Worm (Caenorhabditis elegans) whole organism, young adult: ENCODE measurements around the gene ddn-3.

Source experiments
- B0035.1 ChIP-seq: sonication (generic microtip); optimal IDR thresholded peaks from 2 replicates; lab custom pipeline; 2016; ENCODE audit warnings: missing genetic modification characterization, mild to moderate bottlenecking, missing compliant biosample characterization, missing genotype, missing genetic modification reagents
- F10E7.11 ChIP-seq: sonication (generic microtip); optimal IDR thresholded peaks from 2 replicates; lab custom pipeline; 2017; ENCODE audit warnings: mild to moderate bottlenecking, missing genetic modification characterization, moderate library complexity, missing compliant biosample characterization
- F37B4.10 ChIP-seq: fragments of 200-800 bp; sonication (Bioruptor generic); IDR thresholded peaks from 2 replicates; pipeline ENCODE4 v1.3.6; 2022; ENCODE audit warnings: missing genetic modification characterization, missing compliant biosample characterization
- F39B2.1 ChIP-seq: fragments of 200-800 bp; sonication (Bioruptor generic); IDR thresholded peaks from 2 replicates; pipeline ENCODE4 v1.3.6; 2022; ENCODE audit warnings: missing genetic modification reagents, missing genetic modification characterization, missing compliant biosample characterization
- F49E8.2 ChIP-seq: sonication (generic microtip); optimal IDR thresholded peaks from 3 replicates; lab custom pipeline; 2017; ENCODE audit warnings: missing genetic modification characterization, mild to moderate bottlenecking, missing compliant biosample characterization, antibody characterized with exemption, moderate library complexity; ENCODE audit not compliant: insufficient read depth
- F55B11.4 ChIP-seq: sonication (generic microtip); optimal IDR thresholded peaks from 2 replicates; lab custom pipeline; 2016; ENCODE audit warnings: missing compliant biosample characterization, missing genetic modification characterization, borderline replicate concordance; ENCODE audit not compliant: insufficient read depth
- K12H6.12 ChIP-seq: fragments of 200-800 bp; sonication (Bioruptor generic); optimal IDR thresholded peaks from 2 replicates; lab custom pipeline; 2018; ENCODE audit warnings: mild to moderate bottlenecking, missing genetic modification characterization, missing compliant biosample characterization
- Y56A3A.18 ChIP-seq: fragments of 200-800 bp; sonication (Bioruptor generic); IDR thresholded peaks from 2 replicates; pipeline ENCODE4 v1.3.6; 2022; ENCODE audit warnings: missing genetic modification reagents, missing genetic modification characterization, missing compliant biosample characterization
- aptf-3 ChIP-seq: fragments of 200-800 bp; sonication (Bioruptor generic); IDR thresholded peaks from 2 replicates; pipeline ENCODE4 v1.3.6; 2022; ENCODE audit warnings: missing genetic modification characterization, missing compliant biosample characterization
- attf-3 ChIP-seq: fragments of 200-800 bp; sonication (Bioruptor generic); conservative IDR thresholded peaks from 2 replicates; pipeline ENCODE4 v1.3.6; 2022; ENCODE audit warnings: missing genetic modification reagents, missing genetic modification characterization, missing compliant biosample characterization
- attf-6 ChIP-seq: fragments of 200-800 bp; sonication (Bioruptor generic); IDR thresholded peaks from 2 replicates; pipeline ENCODE4 v1.3.6; 2022; ENCODE audit warnings: missing genetic modification reagents, missing genetic modification characterization, missing compliant biosample characterization
- ceh-27 ChIP-seq: fragments of 200-800 bp; sonication (Bioruptor generic); optimal IDR thresholded peaks from 2 replicates; lab custom pipeline; 2018; ENCODE audit warnings: mild to moderate bottlenecking, missing genetic modification characterization, moderate library complexity, missing compliant biosample characterization
- ceh-40 ChIP-seq: fragments of 200-800 bp; sonication (Bioruptor generic); IDR thresholded peaks from 2 replicates; pipeline ENCODE4 v1.3.6; 2022; ENCODE audit warnings: missing genetic modification characterization, missing compliant biosample characterization
- dox-1 ChIP-seq: fragments of 200-800 bp; sonication (Bioruptor generic); IDR thresholded peaks from 2 replicates; pipeline ENCODE4 v1.3.6; 2022; ENCODE audit warnings: missing genetic modification reagents, missing genetic modification characterization, missing compliant biosample characterization
- dpl-1 ChIP-seq: fragments of 150-350 bp; optimal IDR thresholded peaks from 2 replicates; lab custom pipeline; 2014; ENCODE audit warnings: missing biosample characterization, missing genetic modification reagents, missing genetic modification characterization
- efl-1 ChIP-seq: fragments of 150-350 bp; optimal IDR thresholded peaks from 2 replicates; lab custom pipeline; 2014; ENCODE audit warnings: missing biosample characterization, missing genetic modification reagents, missing genetic modification characterization
- hrde-1 ChIP-seq: sonication (generic microtip); optimal IDR thresholded peaks from 2 replicates; lab custom pipeline; 2016; ENCODE audit warnings: missing genetic modification characterization, mild to moderate bottlenecking, missing compliant biosample characterization, moderate library complexity, missing genotype, missing genetic modification reagents, borderline replicate concordance
- let-526 ChIP-seq: fragments of 200-800 bp; sonication (Bioruptor generic); IDR thresholded peaks from 2 replicates; pipeline ENCODE4 v1.3.6; 2022; ENCODE audit warnings: missing genetic modification reagents, missing genetic modification characterization, missing compliant biosample characterization
- let-607 ChIP-seq, 2 experiments: fragments of 200-800 bp in 1 of 2; sonication (Bioruptor generic) in 1 of 2; sonication (generic microtip) in 1 of 2; optimal IDR thresholded peaks; 2 replicates each; lab custom pipeline; 2016 to 2018; ENCODE audit warnings: mild to moderate bottlenecking in 2 of 2, missing compliant biosample characterization in 2 of 2, missing genetic modification characterization in 2 of 2, moderate library complexity in 2 of 2, missing genotype in 1 of 2
- lin-54 ChIP-seq: fragments of 200-800 bp; sonication (Bioruptor generic); optimal IDR thresholded peaks from 2 replicates; lab custom pipeline; 2018; ENCODE audit warnings: mild to moderate bottlenecking, missing genetic modification characterization, missing compliant biosample characterization
- lsl-1 ChIP-seq: fragments of 200-800 bp; sonication (Bioruptor generic); optimal IDR thresholded peaks from 2 replicates; lab custom pipeline; 2018; ENCODE audit warnings: mild to moderate bottlenecking, missing genetic modification characterization, moderate library complexity, missing compliant biosample characterization
- madf-10 ChIP-seq: sonication (generic microtip); optimal IDR thresholded peaks from 2 replicates; lab custom pipeline; 2016; ENCODE audit warnings: mild to moderate bottlenecking, missing genetic modification characterization, missing compliant biosample characterization
- madf-3 ChIP-seq: fragments of 200-800 bp; sonication (Bioruptor generic); IDR thresholded peaks from 2 replicates; pipeline ENCODE4 v1.3.6; 2022; ENCODE audit warnings: missing genetic modification reagents, missing genetic modification characterization, missing compliant biosample characterization
- madf-6 ChIP-seq: fragments of 200-800 bp; sonication (Bioruptor generic); IDR thresholded peaks from 2 replicates; pipeline ENCODE4 v1.3.6; 2022; ENCODE audit warnings: missing genetic modification reagents, missing genetic modification characterization, missing compliant biosample characterization
- mel-28 ChIP-seq: sonication (generic microtip); optimal IDR thresholded peaks from 2 replicates; lab custom pipeline; 2016; ENCODE audit warnings: borderline replicate concordance, mild to moderate bottlenecking, missing genetic modification characterization, missing compliant biosample characterization
- nfya-2 ChIP-seq: fragments of 200-800 bp; sonication (Bioruptor generic); IDR thresholded peaks from 2 replicates; pipeline ENCODE4 v1.3.6; 2022; ENCODE audit warnings: missing genetic modification reagents, missing genetic modification characterization, missing compliant biosample characterization
- nhr-120 ChIP-seq: fragments of 200-800 bp; sonication (Bioruptor generic); IDR thresholded peaks from 2 replicates; pipeline ENCODE4 v1.3.6; 2022; ENCODE audit warnings: missing genetic modification characterization, missing compliant biosample characterization
- nhr-27 ChIP-seq: fragments of 200-800 bp; sonication (Bioruptor generic); optimal IDR thresholded peaks from 2 replicates; lab custom pipeline; 2018; ENCODE audit warnings: mild to moderate bottlenecking, missing genetic modification characterization, moderate library complexity, missing compliant biosample characterization
- nhr-80 ChIP-seq: sonication (generic microtip); optimal IDR thresholded peaks from 2 replicates; lab custom pipeline; 2016; ENCODE audit warnings: missing genetic modification characterization, missing compliant biosample characterization
- rcor-1 ChIP-seq: fragments of 200-800 bp; sonication (Bioruptor generic); IDR thresholded peaks from 2 replicates; pipeline ENCODE4 v1.3.6; 2022; ENCODE audit warnings: missing genetic modification reagents, missing genetic modification characterization, missing compliant biosample characterization
- rec-8 ChIP-seq, 2 experiments: sonication (generic microtip); optimal IDR thresholded peaks; 2 replicates each; lab custom pipeline; 2016; ENCODE audit warnings: mild to moderate bottlenecking in 2 of 2, missing genetic modification characterization in 2 of 2, missing genetic modification reagents in 2 of 2, missing genotype in 2 of 2, missing biosample characterization in 1 of 2, missing compliant biosample characterization in 1 of 2, moderate library complexity in 1 of 2
- repo-1 ChIP-seq: sonication (generic microtip); optimal IDR thresholded peaks from 2 replicates; lab custom pipeline; 2017; ENCODE audit warnings: mild to moderate bottlenecking, missing genetic modification characterization, missing compliant biosample characterization
- rpc-1 ChIP-seq, 2 experiments: fragments of 150-350 bp in 1 of 2; sonication (generic microtip) in 1 of 2; optimal IDR thresholded peaks; 2 replicates each; lab custom pipeline; 2014 to 2018; ENCODE audit warnings: missing biosample characterization in 1 of 2, missing genetic modification characterization in 1 of 2, missing genetic modification reagents in 1 of 2, missing genotype in 1 of 2
- snpc-1.3 ChIP-seq: sonication (generic microtip); optimal IDR thresholded peaks from 2 replicates; lab custom pipeline; 2017; ENCODE audit warnings: missing genetic modification characterization, mild to moderate bottlenecking, missing compliant biosample characterization, antibody characterized with exemption, moderate library complexity, missing genotype, missing genetic modification reagents; ENCODE audit not compliant: insufficient read depth
- somi-1 ChIP-seq: fragments of 200-800 bp; sonication (Bioruptor generic); optimal IDR thresholded peaks from 2 replicates; lab custom pipeline; 2018; ENCODE audit warnings: mild to moderate bottlenecking, missing genetic modification characterization, missing compliant biosample characterization
- unc-130 ChIP-seq: sonication (generic microtip); optimal IDR thresholded peaks from 2 replicates; lab custom pipeline; 2016; ENCODE audit warnings: missing genetic modification reagents, missing genetic modification characterization, missing compliant biosample characterization
- zfh-2 ChIP-seq: fragments of 200-800 bp; sonication (Bioruptor generic); conservative IDR thresholded peaks from 2 replicates; pipeline ENCODE4 v1.3.6; 2022; ENCODE audit warnings: missing genetic modification reagents, missing genetic modification characterization, missing compliant biosample characterization
- ztf-3 ChIP-seq: fragments of 200-800 bp; sonication (Bioruptor generic); optimal IDR thresholded peaks from 2 replicates; lab custom pipeline; 2018; ENCODE audit warnings: mild to moderate bottlenecking, missing genetic modification characterization, missing compliant biosample characterization

ddn-3 gene

ce11 chrV:14347234-14347826, 36.3 kb upstream of the ddn-3 start, which contains the start of gene cept-2 (continued):
- TF ChIP-seq somi-1 (GFP tag; lab: Kevin White, UChicago) = peak; percentile 57
- no peak for TF ChIP-seq unc-130 (GFP tag; lab: Kevin White, UChicago)
- TF ChIP-seq rec-8 (tag; optimal IDR thresholded peaks at IDR 0.05; lab: Kevin White, UChicago) = no peak
- peak; percentile 66 for TF ChIP-seq snpc-1.3
- no peak for TF ChIP-seq aptf-3 (GFP tag; lab: Robert Waterston, UW)
- peak; percentile 69 for TF ChIP-seq rcor-1 (GFP tag; lab: Robert Waterston, UW)
- TF ChIP-seq attf-6 = peak; percentile 67; the same call in 1 of the 2 replicates
- no peak for TF ChIP-seq hrde-1
- no peak for TF ChIP-seq Y56A3A.18 (GFP tag; lab: Robert Waterston, UW)
- peak; percentile 56 for TF ChIP-seq dpl-1 (GFP tag; lab: Kevin White, UChicago)
- TF ChIP-seq nhr-80 (tag; lab: Kevin White, UChicago) = peak; percentile 54
- peak; percentile 69 for TF ChIP-seq attf-3 (GFP tag; lab: Robert Waterston, UW)
- no peak for TF ChIP-seq F39B2.1 (GFP tag; lab: Robert Waterston, UW)
- TF ChIP-seq zfh-2 (GFP tag; lab: Robert Waterston, UW) = no peak
- 0 out of 2 replicates have a peak, but pooled peaks have one; percentile 45 for TF ChIP-seq madf-3 (GFP tag; lab: Robert Waterston, UW)
- peak; percentile 57 for TF ChIP-seq F49E8.2
- no peak for TF ChIP-seq F10E7.11
- TF ChIP-seq ceh-40 (GFP tag; lab: Robert Waterston, UW) = no peak
- peak; percentile 81 for TF ChIP-seq ceh-27
- TF ChIP-seq lin-54 (GFP tag; lab: Kevin White, UChicago) = no peak
- TF ChIP-seq F37B4.10 = no peak
- TF ChIP-seq ztf-3 (GFP tag; lab: Kevin White, UChicago) = no peak
- TF ChIP-seq madf-6 (GFP tag; lab: Robert Waterston, UW) = peak; percentile 64
- TF ChIP-seq lsl-1 (GFP tag; lab: Kevin White, UChicago) = peak; percentile 67
- TF ChIP-seq let-607 (tag; optimal IDR thresholded peaks at IDR 0.05; lab: Kevin White, UChicago) = peak; percentile 76 to 81
- no peak for TF ChIP-seq B0035.1 (tag; lab: Kevin White, UChicago)
- TF ChIP-seq nhr-27 = no peak
- no peak for TF ChIP-seq mel-28 (tag; lab: Kevin White, UChicago)
- TF ChIP-seq nfya-2 = no peak
- TF ChIP-seq nhr-120 = no peak
- peak; percentile 39 for TF ChIP-seq rpc-1 (optimal IDR thresholded peaks at IDR 0.05; lab: Kevin White, UChicago)
- TF ChIP-seq rpc-1 (tag; optimal IDR thresholded peaks at IDR 0.05; lab: Kevin White, UChicago) = peak; percentile 2
- TF ChIP-seq dox-1 (GFP tag; lab: Robert Waterston, UW) = peak; percentile 92
- TF ChIP-seq let-526 (GFP tag; lab: Robert Waterston, UW) = 0 out of 2 replicates have a peak, but pooled peaks have one; percentile 20
- TF ChIP-seq efl-1 (GFP tag; lab: Kevin White, UChicago) = peak; percentile 52
- peak; percentile 88 for TF ChIP-seq K12H6.12 (tag; lab: Kevin White, UChicago)
- no peak for TF ChIP-seq F55B11.4 (tag; lab: Kevin White, UChicago)
- no peak for TF ChIP-seq repo-1 (tag; lab: Kevin White, UChicago)
- no peak for TF ChIP-seq madf-10 (tag; lab: Kevin White, UChicago)
